Fruit fly (Drosophila melanogaster): ENCODE data around the gene Rint1.

Rint1 gene

dm6 chr3L:7319768-7320167, 3.7 kb upstream of the Rint1 start, which contains the start of gene CG8607:
TSS of gene CG8607 (plus strand) at chr3L:7320068.
- no peak for TF ChIP-seq EcR (GFP tag; optimal IDR thresholded peaks at IDR 0.05)
- no peak for TF ChIP-seq gl (tag; optimal IDR thresholded peaks at IDR 0.05)
- no peak for TF ChIP-seq CG15710 (tag; optimal IDR thresholded peaks at IDR 0.05)
- TF ChIP-seq CG8159 (tag; optimal IDR thresholded peaks at IDR 0.05): no peak
- no peak for TF ChIP-seq CG32121 (GFP tag; IDR thresholded peaks at IDR 0.05)
- no peak for TF ChIP-seq CG4496 (GFP tag; IDR thresholded peaks at IDR 0.05)
- no peak for TF ChIP-seq CG12605 (GFP tag; IDR thresholded peaks at IDR 0.05)
- TF ChIP-seq Pif1A (GFP tag; optimal IDR thresholded peaks at IDR 0.05): no peak
- no peak for TF ChIP-seq CG9948 (tag; optimal IDR thresholded peaks at IDR 0.05)
- no peak for TF ChIP-seq CG14655 (GFP tag; optimal IDR thresholded peaks at IDR 0.05)
- TF ChIP-seq rn (GFP tag; IDR thresholded peaks at IDR 0.05): no peak
- TF ChIP-seq CG10348 (GFP tag; IDR thresholded peaks at IDR 0.05): no peak
- no peak for TF ChIP-seq Pif1B (GFP tag; optimal IDR thresholded peaks at IDR 0.05)
- TF ChIP-seq Snoo (tag; optimal IDR thresholded peaks at IDR 0.05): no peak
- no peak for TF ChIP-seq CG8301 (tag; optimal IDR thresholded peaks at IDR 0.05)
- TF ChIP-seq CG13204 (GFP tag; optimal IDR thresholded peaks at IDR 0.05): no peak
- TF ChIP-seq CG17806 (tag; optimal IDR thresholded peaks at IDR 0.05): no peak
- TF ChIP-seq D1 (tag; optimal IDR thresholded peaks at IDR 0.05): no peak
- no peak for TF ChIP-seq fd96Ca (GFP tag; IDR thresholded peaks at IDR 0.05)

DNA sequence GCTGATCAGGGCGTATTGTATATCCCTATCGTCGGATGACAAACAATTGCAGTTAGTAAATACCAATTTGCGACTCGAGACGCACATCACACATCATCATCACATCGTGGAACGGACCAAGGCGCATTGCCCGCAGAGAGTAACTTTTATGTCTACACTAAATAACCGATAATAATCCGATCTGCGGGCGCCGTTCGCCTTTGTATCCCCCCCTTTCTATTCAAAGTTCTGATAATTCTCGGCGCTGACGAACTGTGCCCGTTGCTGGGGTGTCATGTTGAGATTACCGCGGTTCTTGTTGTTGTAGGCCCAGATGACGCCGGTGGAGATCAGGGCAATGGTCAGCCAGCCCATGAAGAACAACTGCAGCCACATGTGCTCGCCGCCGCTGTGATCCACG, 3.3 kb downstream of the Rint1 start:
- TF ChIP-seq Ets98B (GFP tag; IDR thresholded peaks at IDR 0.05): no peak
- TF ChIP-seq EcR (GFP tag; optimal IDR thresholded peaks at IDR 0.05): peak; percentile 53

DNA sequence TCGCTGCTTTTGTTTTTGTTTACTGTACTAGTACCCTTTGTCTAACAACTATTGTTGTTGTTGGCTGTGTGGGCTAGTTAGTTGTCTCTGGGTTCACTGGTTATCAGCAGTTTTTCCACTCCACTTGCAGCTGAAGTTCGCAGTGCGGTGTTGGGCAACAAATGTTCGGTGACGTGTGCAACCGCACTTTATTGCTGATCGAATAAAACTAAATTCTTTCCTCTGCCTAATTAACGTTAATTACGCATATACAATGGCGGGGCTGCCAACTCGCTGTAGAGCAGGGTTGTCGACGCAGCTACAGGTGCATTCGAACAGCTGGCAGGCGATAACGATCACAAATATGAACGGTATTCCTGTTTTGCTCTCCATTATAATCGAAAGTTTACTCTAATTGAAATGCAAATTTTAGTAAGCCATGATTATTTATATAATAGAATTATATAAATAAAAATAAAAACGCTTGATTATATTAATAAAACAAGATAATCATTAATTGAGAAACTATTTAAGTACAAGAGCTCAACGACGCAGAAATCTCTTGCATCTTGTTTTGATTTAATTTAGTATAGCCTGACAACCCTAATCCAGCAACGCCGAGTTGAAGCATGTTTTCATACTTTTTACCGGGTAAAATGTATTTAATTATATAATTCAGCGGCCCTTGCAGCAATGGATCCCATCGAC, 5.3 kb downstream of the Rint1 start, which contains the start of the genes mrva, CG42307 and mus312:
Gene mrva, minus strand, starts transcription at position 276 of the 687 bp plus-strand sequence.
Gene CG42307, plus strand, starts transcription at position 566 of the 687 bp plus-strand sequence.
Gene mus312, plus strand, starts transcription at position 566 of the 687 bp plus-strand sequence.
- TF ChIP-seq Pif1B (GFP tag; optimal IDR thresholded peaks at IDR 0.05) (no peak), rn (GFP tag; IDR thresholded peaks at IDR 0.05) (no peak), CG32121 (GFP tag; IDR thresholded peaks at IDR 0.05) (peak; percentile 79), Pif1A (GFP tag; optimal IDR thresholded peaks at IDR 0.05) (no peak), fd96Ca (GFP tag; IDR thresholded peaks at IDR 0.05) (peak; percentile 23; the same call in 1 of the 3 replicates), CG9948 (tag; optimal IDR thresholded peaks at IDR 0.05) (peak; percentile 80), CG17806 (tag; optimal IDR thresholded peaks at IDR 0.05) (peak; percentile 83), CG8159 (tag; optimal IDR thresholded peaks at IDR 0.05) (peak; percentile 89), EcR (GFP tag; optimal IDR thresholded peaks at IDR 0.05) (peak; percentile 70), CG10348 (GFP tag; IDR thresholded peaks at IDR 0.05) (no peak), CG15710 (tag; optimal IDR thresholded peaks at IDR 0.05) (peak; percentile 90), gl (tag; optimal IDR thresholded peaks at IDR 0.05) (no peak), Ets98B (GFP tag; IDR thresholded peaks at IDR 0.05) (peak; percentile 57), CG13204 (GFP tag; optimal IDR thresholded peaks at IDR 0.05) (no peak), Snoo (tag; optimal IDR thresholded peaks at IDR 0.05) (peak; percentile 82), CG8301 (tag; optimal IDR thresholded peaks at IDR 0.05) (no peak), CG12605 (GFP tag; IDR thresholded peaks at IDR 0.05) (peak; percentile 51; the same call in 1 of the 2 replicates), CG4496 (GFP tag; IDR thresholded peaks at IDR 0.05) (peak; percentile 82), CG34367 (tag; optimal IDR thresholded peaks at IDR 0.05) (peak; percentile 73), CG14655 (GFP tag; optimal IDR thresholded peaks at IDR 0.05) (no peak), D1 (tag; optimal IDR thresholded peaks at IDR 0.05) (no peak)

dm6 chr3L:7334990-7335389, 11.6 kb downstream of the Rint1 start, which contains the start of the genes wrm1 and wrm2:
TSS of gene wrm1 (minus strand) at chr3L:7335226.
TSS of gene wrm2 (minus strand) at chr3L:7335226.
- no peak for TF ChIP-seq CG15710 (tag; optimal IDR thresholded peaks at IDR 0.05)
- TF ChIP-seq CG8159 (tag; optimal IDR thresholded peaks at IDR 0.05): no peak
- no peak for TF ChIP-seq CG14655 (GFP tag; optimal IDR thresholded peaks at IDR 0.05)
- TF ChIP-seq Pif1A (GFP tag; optimal IDR thresholded peaks at IDR 0.05): no peak
- no peak for TF ChIP-seq Pif1B (GFP tag; optimal IDR thresholded peaks at IDR 0.05)
- 0 out of 3 replicates have a peak, but pooled peaks have one; percentile 16 for TF ChIP-seq CG4496 (GFP tag; IDR thresholded peaks at IDR 0.05)
- no peak for TF ChIP-seq CG13204 (GFP tag; optimal IDR thresholded peaks at IDR 0.05)
- no peak for TF ChIP-seq Ets98B (GFP tag; IDR thresholded peaks at IDR 0.05)

DNA sequence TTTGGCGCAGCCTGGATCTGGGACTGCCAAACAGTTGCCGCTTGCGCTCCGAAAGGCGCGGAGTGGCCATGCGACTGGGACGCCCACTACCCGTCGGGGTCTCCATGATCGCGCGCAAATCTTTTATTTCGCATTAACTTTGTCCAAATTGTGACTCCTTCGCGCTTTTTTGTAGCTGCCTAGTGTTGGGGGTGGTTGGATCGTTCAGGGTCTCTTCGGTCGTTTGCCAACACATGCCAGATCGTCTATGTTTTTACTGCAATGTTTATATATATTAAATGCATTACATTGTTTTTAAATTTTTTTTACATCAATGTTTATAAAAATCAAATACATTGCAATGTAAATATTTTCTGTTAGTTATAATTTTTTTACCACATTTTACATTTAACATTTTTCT, 15.4 kb downstream of the Rint1 start:
- TF ChIP-seq CG8159 (tag; optimal IDR thresholded peaks at IDR 0.05): no peak
- no peak for TF ChIP-seq Ets98B (GFP tag; IDR thresholded peaks at IDR 0.05)
- TF ChIP-seq gl (tag; optimal IDR thresholded peaks at IDR 0.05): no peak
- no peak for TF ChIP-seq Pif1B (GFP tag; optimal IDR thresholded peaks at IDR 0.05)
- no peak for TF ChIP-seq CG9948 (tag; optimal IDR thresholded peaks at IDR 0.05)
- no peak for TF ChIP-seq CG8301 (tag; optimal IDR thresholded peaks at IDR 0.05)
- TF ChIP-seq CG13204 (GFP tag; optimal IDR thresholded peaks at IDR 0.05): no peak
- no peak for TF ChIP-seq rn (GFP tag; IDR thresholded peaks at IDR 0.05)
- TF ChIP-seq D1 (tag; optimal IDR thresholded peaks at IDR 0.05): no peak
- TF ChIP-seq CG34367 (tag; optimal IDR thresholded peaks at IDR 0.05): no peak
- no peak for TF ChIP-seq Pif1A (GFP tag; optimal IDR thresholded peaks at IDR 0.05)
- TF ChIP-seq CG15710 (tag; optimal IDR thresholded peaks at IDR 0.05): no peak
- TF ChIP-seq fd96Ca (GFP tag; IDR thresholded peaks at IDR 0.05): no peak
- no peak for TF ChIP-seq EcR (GFP tag; optimal IDR thresholded peaks at IDR 0.05)
- no peak for TF ChIP-seq CG4496 (GFP tag; IDR thresholded peaks at IDR 0.05)
- no peak for TF ChIP-seq CG17806 (tag; optimal IDR thresholded peaks at IDR 0.05)

Data from whole organism, pupa.